Fruit fly (Drosophila melanogaster): Measurements from ENCODE around the gene Sur-8.

- no peak for TF ChIP-seq bab1 (GFP tag; optimal IDR thresholded peaks at IDR 0.05)
- TF ChIP-seq kay (GFP tag; ENCODE audit: borderline replicate concordance), result no peak
- no peak for TF ChIP-seq CG7045 (GFP tag; optimal IDR thresholded peaks at IDR 0.05)
- TF ChIP-seq CG7101 (tag; optimal IDR thresholded peaks at IDR 0.05), result no peak
- TF ChIP-seq Crg-1 (GFP tag; optimal IDR thresholded peaks at IDR 0.05), result no peak
- no peak for TF ChIP-seq ovo (GFP tag; optimal IDR thresholded peaks at IDR 0.05)
- no peak for TF ChIP-seq CG5204 (GFP tag; optimal IDR thresholded peaks at IDR 0.05)
- TF ChIP-seq Clk (GFP tag; optimal IDR thresholded peaks at IDR 0.05), result no peak
- TF ChIP-seq Hr96 (GFP tag; optimal IDR thresholded peaks at IDR 0.05), result no peak
- no peak for TF ChIP-seq pad (GFP tag; optimal IDR thresholded peaks at IDR 0.05)
- TF ChIP-seq cnc (optimal IDR thresholded peaks at IDR 0.05), result no peak
- TF ChIP-seq CG1620 (GFP tag; optimal IDR thresholded peaks at IDR 0.05), result no peak
- TF ChIP-seq CG14711 (tag; optimal IDR thresholded peaks at IDR 0.05), result no peak
Measured at dm6 chr3R:17440628-17441027, 38.3 kb upstream of the Sur-8 start, which contains the start of gene CG14331.
